Fruit fly (Drosophila melanogaster): ENCODE measurements around the gene CG10859.

The CG10859 gene

DNA sequence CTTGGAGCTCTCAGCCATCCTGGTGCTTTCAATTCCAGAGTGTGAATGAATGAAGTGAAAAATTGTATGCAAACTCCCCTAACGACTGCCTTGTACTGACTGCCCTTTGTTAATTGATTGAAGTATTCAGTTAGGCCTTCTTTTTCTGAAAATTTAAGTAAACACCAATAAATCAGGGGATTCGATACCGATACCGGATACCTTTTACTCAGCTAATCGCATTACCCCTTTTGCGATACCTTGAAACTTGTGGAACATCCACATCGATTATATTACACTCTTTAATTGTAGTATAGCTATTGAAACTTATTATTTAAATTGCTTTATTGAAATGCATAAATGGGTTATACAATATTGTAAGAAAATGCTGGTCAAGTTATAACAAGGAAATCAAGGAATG, 2.4 kb downstream of the CG10859 start, which contains the start of gene CG16957:
Gene CG16957 (minus strand): TSS at position 101 of the 400 bp plus-strand sequence.
- no peak for TF ChIP-seq Kr (GFP tag; optimal IDR thresholded peaks at IDR 0.05)
- TF ChIP-seq C15 (GFP tag; IDR thresholded peaks at IDR 0.05), result no peak
- TF ChIP-seq CG3407 (GFP tag; optimal IDR thresholded peaks at IDR 0.05), result no peak
- no peak for TF ChIP-seq CG31365 (tag; optimal IDR thresholded peaks at IDR 0.05)
- no peak for TF ChIP-seq kay (GFP tag; optimal IDR thresholded peaks at IDR 0.05)
- TF ChIP-seq sens-2 (GFP tag; IDR thresholded peaks at IDR 0.05), result no peak
- no peak for TF ChIP-seq klu (GFP tag; IDR thresholded peaks at IDR 0.05)
- TF ChIP-seq sima (GFP tag; optimal IDR thresholded peaks at IDR 0.05), result no peak
- no peak for TF ChIP-seq Asciz (GFP tag; optimal IDR thresholded peaks at IDR 0.05)

- peak; percentile 65 for TF ChIP-seq cas (GFP tag; IDR thresholded peaks at IDR 0.05)
- TF ChIP-seq CG17361 (GFP tag; IDR thresholded peaks at IDR 0.05), result peak; percentile 83
- TF ChIP-seq disco-r (GFP tag; optimal IDR thresholded peaks at IDR 0.05), result peak; percentile 89
- peak; percentile 76; the same call in 2 of the 3 replicates for TF ChIP-seq ase (GFP tag; IDR thresholded peaks at IDR 0.05)
- TF ChIP-seq bowl (GFP tag; IDR thresholded peaks at IDR 0.05), result peak; percentile 75; the same call in 1 of the 2 replicates
- no peak for TF ChIP-seq CG11560 (tag; IDR thresholded peaks at IDR 0.05)
- TF ChIP-seq CrebB (tag; optimal IDR thresholded peaks at IDR 0.05), result peak; percentile 93
- TF ChIP-seq CG2875 (GFP tag; optimal IDR thresholded peaks at IDR 0.05), result peak; percentile 92
- TF ChIP-seq CG15514 (GFP tag; optimal IDR thresholded peaks at IDR 0.05), result peak; percentile 94
- peak; percentile 96 for TF ChIP-seq CG3281 (GFP tag; optimal IDR thresholded peaks at IDR 0.05)
- TF ChIP-seq dpn (GFP tag; optimal IDR thresholded peaks at IDR 0.05), result peak; percentile 80 to 92
- TF ChIP-seq gsb (GFP tag; IDR thresholded peaks at IDR 0.05), result peak; percentile 63
- TF ChIP-seq run (tag; optimal IDR thresholded peaks at IDR 0.05), result peak; percentile 83
- TF ChIP-seq nerfin-2 (GFP tag; IDR thresholded peaks at IDR 0.05; ENCODE audit: partially characterized antibody), result no peak
- TF ChIP-seq CG11247 (GFP tag; IDR thresholded peaks at IDR 0.05), result peak; percentile 88
- TF ChIP-seq gem (tag; optimal IDR thresholded peaks at IDR 0.05), result peak; percentile 80
- TF ChIP-seq pita (GFP tag; optimal IDR thresholded peaks at IDR 0.05), result no peak
- peak; percentile 89 for TF ChIP-seq Lhr (GFP tag; optimal IDR thresholded peaks at IDR 0.05)
- TF ChIP-seq amos (GFP tag; IDR thresholded peaks at IDR 0.05; ENCODE audit: partially characterized antibody), result no peak
- TF ChIP-seq CG7271 (tag; optimal IDR thresholded peaks at IDR 0.05), result peak; percentile 98
- TF ChIP-seq vnd (GFP tag; IDR thresholded peaks at IDR 0.05; ENCODE audit: partially characterized antibody), result no peak
- no peak for TF ChIP-seq Lpt (GFP tag; optimal IDR thresholded peaks at IDR 0.05)
- TF ChIP-seq Gug (GFP tag; IDR thresholded peaks at IDR 0.05), result peak; percentile 27; the same call in 2 of the 4 replicates
- peak; percentile 54 for TF ChIP-seq Myb (GFP tag; optimal IDR thresholded peaks at IDR 0.05)
- TF ChIP-seq Awh (GFP tag; IDR thresholded peaks at IDR 0.05), result peak; percentile 91
- TF ChIP-seq hth (optimal IDR thresholded peaks at IDR 0.05), result no peak
- no peak; the same call in 2 of the 3 replicates for TF ChIP-seq zen2 (GFP tag; IDR thresholded peaks at IDR 0.05; ENCODE audit: partially characterized antibody)
- peak; percentile 88 for TF ChIP-seq p53 (GFP tag; optimal IDR thresholded peaks at IDR 0.05)
- peak; percentile 75; the same call in 2 of the 3 replicates for TF ChIP-seq CG3726 (GFP tag; IDR thresholded peaks at IDR 0.05)
- TF ChIP-seq D19B (GFP tag; optimal IDR thresholded peaks at IDR 0.05), result peak; percentile 80
- TF ChIP-seq scrt (GFP tag; optimal IDR thresholded peaks at IDR 0.05), result peak; percentile 93
- peak; percentile 86 for TF ChIP-seq CG7839 (tag; optimal IDR thresholded peaks at IDR 0.05)
- TF ChIP-seq Ets97D (GFP tag; optimal IDR thresholded peaks at IDR 0.05), result peak; percentile 99
- TF ChIP-seq CG1603 (tag; optimal IDR thresholded peaks at IDR 0.05), result peak; percentile 85
- peak; percentile 63 for TF ChIP-seq jumu (GFP tag; optimal IDR thresholded peaks at IDR 0.05)
- TF ChIP-seq Mad (GFP tag; optimal IDR thresholded peaks at IDR 0.05), result peak; percentile 92
- TF ChIP-seq sna (GFP tag; IDR thresholded peaks at IDR 0.05; ENCODE audit: partially characterized antibody), result no peak
- TF ChIP-seq sug (tag; optimal IDR thresholded peaks at IDR 0.05), result peak; percentile 87
- no peak for TF ChIP-seq lov (optimal IDR thresholded peaks at IDR 0.05)
- TF ChIP-seq lov (GFP tag; IDR thresholded peaks at IDR 0.05), result peak; percentile 98
- TF ChIP-seq Scr (GFP tag; IDR thresholded peaks at IDR 0.05; ENCODE audit: partially characterized antibody), result no peak; the same call in 1 of the 2 replicates
These were observed 3.6 kb downstream of the CG10859 start, which contains the start of gene RpL24 for dm6 chr2L:13394903-13395302. RpL24 (minus strand) TSS chr2L:13395131.

Measured in whole organism, embryonic.